ENCODE assay signal across 5 fruit fly cellular contexts in genomic region chr3L:264378-265151, dm6.
TF ChIP-seq lines count a peak whose summit lies in the region.

Gene Tudor-SN, minus strand, starts transcription at chr3L:264380.
Gene mRpL17, plus strand, starts transcription at chr3L:264779.

- peak; percentile 6 for TF ChIP-seq CTCF in whole organism, embryonic (GFP tag; optimal IDR thresholded peaks at IDR 0.05; lab: Kevin White, UChicago)

TF ChIP-seq in whole organism, adult, 20 proteins besides CTCF, POLR2A, EP300 and RAD21:
- TF ChIP-seq ovo (GFP tag; optimal IDR thresholded peaks at IDR 0.05; lab: Kevin White, UChicago) (peak; percentile 46), CG33017 (tag; optimal IDR thresholded peaks at IDR 0.05; lab: Kevin White, UChicago) (no peak), CG7045 (GFP tag; optimal IDR thresholded peaks at IDR 0.05; lab: Kevin White, UChicago) (no peak), bab1 (GFP tag; optimal IDR thresholded peaks at IDR 0.05; lab: Kevin White, UChicago) (peak; percentile 19), CG1620 (GFP tag; optimal IDR thresholded peaks at IDR 0.05; lab: Kevin White, UChicago) (peak; percentile 63), tj (GFP tag; optimal IDR thresholded peaks at IDR 0.05; lab: Kevin White, UChicago) (peak; percentile 26), Crg-1 (GFP tag; optimal IDR thresholded peaks at IDR 0.05; lab: Kevin White, UChicago) (peak; percentile 20), Mnt (GFP tag; optimal IDR thresholded peaks at IDR 0.05; lab: Kevin White, UChicago) (peak; percentile 17), CG11617 (GFP tag; optimal IDR thresholded peaks at IDR 0.05; lab: Kevin White, UChicago) (peak; percentile 69), CG7101 (tag; optimal IDR thresholded peaks at IDR 0.05; lab: Kevin White, UChicago) (peak; percentile 53), Hr96 (GFP tag; optimal IDR thresholded peaks at IDR 0.05; lab: Kevin White, UChicago) (peak; percentile 42), CG5204 (GFP tag; optimal IDR thresholded peaks at IDR 0.05; lab: Kevin White, UChicago) (no peak), pad (GFP tag; optimal IDR thresholded peaks at IDR 0.05; lab: Kevin White, UChicago) (peak; percentile 6), toe (GFP tag; optimal IDR thresholded peaks at IDR 0.05; lab: Kevin White, UChicago) (peak; percentile 76)
TF ChIP-seq in whole organism, adult: peak in this region for 11.

TF ChIP-seq in whole organism, embryonic, 481 proteins besides CTCF, POLR2A, EP300 and RAD21 (continues in another document):
- TF ChIP-seq E2f1 (GFP tag; IDR thresholded peaks at IDR 0.05; lab: Robert Waterston, UW) (no peak), E2f2 (GFP tag; IDR thresholded peaks at IDR 0.05; lab: Robert Waterston, UW) (peak; percentile 46; the same call in 1 of the 2 replicates), lilli (GFP tag; optimal IDR thresholded peaks at IDR 0.05; lab: Kevin White, UChicago) (peak; percentile 42), grn (GFP tag; optimal IDR thresholded peaks at IDR 0.05; lab: Kevin White, UChicago) (no peak), row (GFP tag; IDR thresholded peaks at IDR 0.05; lab: Robert Waterston, UW) (peak; percentile 78), CG7839 (tag; optimal IDR thresholded peaks at IDR 0.05; lab: Kevin White, UChicago) (peak; percentile 16), gce (GFP tag; IDR thresholded peaks at IDR 0.05; lab: Robert Waterston, UW) (no peak), Tbp (GFP tag; optimal IDR thresholded peaks at IDR 0.05; lab: Kevin White, UChicago) (no peak), Trl (optimal IDR thresholded peaks at IDR 0.05; lab: Kevin White, UChicago) (no peak), Trl (GFP tag; optimal IDR thresholded peaks at IDR 0.05; lab: Kevin White, UChicago) (peak; percentile 14), sob (GFP tag; IDR thresholded peaks at IDR 0.05; lab: Robert Waterston, UW) (peak; percentile 48; the same call in 1 of the 2 replicates), psq (GFP tag; optimal IDR thresholded peaks at IDR 0.05; lab: Kevin White, UChicago) (peak; percentile 2), CG4820 (GFP tag; optimal IDR thresholded peaks at IDR 0.05; lab: Kevin White, UChicago) (peak; percentile 21), chinmo (GFP tag; IDR thresholded peaks at IDR 0.05; lab: Robert Waterston, UW; ENCODE audit: partially characterized antibody) (peak; percentile 92; the same call in 2 of the 4 replicates), CG2120 (GFP tag; optimal IDR thresholded peaks at IDR 0.05; lab: Kevin White, UChicago) (peak; percentile 59), knrl (GFP tag; IDR thresholded peaks at IDR 0.05; lab: Robert Waterston, UW; ENCODE audit: partially characterized antibody) (peak; percentile 99), B-H2 (GFP tag; optimal IDR thresholded peaks at IDR 0.05; lab: Kevin White, UChicago) (peak; percentile 41), CG15514 (GFP tag; optimal IDR thresholded peaks at IDR 0.05; lab: Kevin White, UChicago) (peak; percentile 72)

TF ChIP-seq in whole organism, prepupa, 60 proteins besides CTCF, POLR2A, EP300 and RAD21 (continues in another document):
- TF ChIP-seq Hr4 (GFP tag; optimal IDR thresholded peaks at IDR 0.05; lab: Kevin White, UChicago) (no peak), CG6276 (GFP tag; optimal IDR thresholded peaks at IDR 0.05; lab: Kevin White, UChicago) (no peak), CG6808 (GFP tag; optimal IDR thresholded peaks at IDR 0.05; lab: Kevin White, UChicago) (peak; percentile 9), CG11762 (GFP tag; optimal IDR thresholded peaks at IDR 0.05; lab: Kevin White, UChicago; ENCODE audit: insufficient read depth) (peak; percentile 2), CG10669 (GFP tag; optimal IDR thresholded peaks at IDR 0.05; lab: Kevin White, UChicago) (no peak), CG3919 (GFP tag; optimal IDR thresholded peaks at IDR 0.05; lab: Kevin White, UChicago) (peak; percentile 43), dac (GFP tag; optimal IDR thresholded peaks at IDR 0.05; lab: Kevin White, UChicago) (no peak), achi (GFP tag; optimal IDR thresholded peaks at IDR 0.05; lab: Kevin White, UChicago) (peak; percentile 69), dsx (GFP tag; optimal IDR thresholded peaks at IDR 0.05; lab: Kevin White, UChicago; ENCODE audit: poor library complexity, severe bottlenecking) (no peak), lz (GFP tag; optimal IDR thresholded peaks at IDR 0.05; lab: Kevin White, UChicago) (peak; percentile 50), CG15336 (GFP tag; IDR thresholded peaks at IDR 0.05; lab: Robert Waterston, UW) (no peak), CG7368 (GFP tag; optimal IDR thresholded peaks at IDR 0.05; lab: Kevin White, UChicago) (no peak), CG34406 (GFP tag; optimal IDR thresholded peaks at IDR 0.05; lab: Kevin White, UChicago) (no peak), esn (GFP tag; optimal IDR thresholded peaks at IDR 0.05; lab: Kevin White, UChicago) (peak; percentile 51), Smox (GFP tag; optimal IDR thresholded peaks at IDR 0.05; lab: Kevin White, UChicago) (no peak), vri (GFP tag; optimal IDR thresholded peaks at IDR 0.05; lab: Kevin White, UChicago) (peak; percentile 61), CG1621 (tag; optimal IDR thresholded peaks at IDR 0.05; lab: Kevin White, UChicago) (no peak), Eip93F (GFP tag; optimal IDR thresholded peaks at IDR 0.05; lab: Kevin White, UChicago) (no peak), Sox14 (GFP tag; optimal IDR thresholded peaks at IDR 0.05; lab: Kevin White, UChicago) (peak; percentile 16), spab (GFP tag; optimal IDR thresholded peaks at IDR 0.05; lab: Kevin White, UChicago) (no peak)

TF ChIP-seq in whole organism, pupa, 21 proteins besides CTCF, POLR2A, EP300 and RAD21:
- TF ChIP-seq CG14655 (GFP tag; optimal IDR thresholded peaks at IDR 0.05; lab: Kevin White, UChicago), result no peak
- TF ChIP-seq Snoo (tag; optimal IDR thresholded peaks at IDR 0.05; lab: Kevin White, UChicago), result no peak
- peak; percentile 41; the same call in 1 of the 3 replicates for TF ChIP-seq CG4496 (GFP tag; IDR thresholded peaks at IDR 0.05; lab: Robert Waterston, UW)
- TF ChIP-seq CG8159 (tag; optimal IDR thresholded peaks at IDR 0.05; lab: Kevin White, UChicago), result peak; percentile 7
- no peak for TF ChIP-seq EcR (GFP tag; optimal IDR thresholded peaks at IDR 0.05; lab: Kevin White, UChicago)
- TF ChIP-seq Pif1B (GFP tag; optimal IDR thresholded peaks at IDR 0.05; lab: Kevin White, UChicago), result peak; percentile 16
- no peak for TF ChIP-seq CG10348 (GFP tag; IDR thresholded peaks at IDR 0.05; lab: Robert Waterston, UW)
- peak; percentile 13 for TF ChIP-seq CG15710 (tag; optimal IDR thresholded peaks at IDR 0.05; lab: Kevin White, UChicago)

TF ChIP-seq in whole organism, wandering third instar larva, 38 proteins besides CTCF, POLR2A, EP300 and RAD21 (continues in another document):
- no peak for TF ChIP-seq CrebA (GFP tag; optimal IDR thresholded peaks at IDR 0.05; lab: Kevin White, UChicago; ENCODE audit: borderline replicate concordance)
- TF ChIP-seq Hr78 (GFP tag; optimal IDR thresholded peaks at IDR 0.05; lab: Kevin White, UChicago), result no peak
- TF ChIP-seq woc (GFP tag; optimal IDR thresholded peaks at IDR 0.05; lab: Kevin White, UChicago), result peak; percentile 40
- TF ChIP-seq Abd-B (GFP tag; optimal IDR thresholded peaks at IDR 0.05; lab: Kevin White, UChicago), result no peak
- TF ChIP-seq HLH106 (tag; optimal IDR thresholded peaks at IDR 0.05; lab: Kevin White, UChicago), result peak; percentile 39
- no peak for TF ChIP-seq Vsx2 (GFP tag; optimal IDR thresholded peaks at IDR 0.05; lab: Kevin White, UChicago; ENCODE audit: partially characterized antibody)
- no peak for TF ChIP-seq N (GFP tag; optimal IDR thresholded peaks at IDR 0.05; lab: Kevin White, UChicago)
- TF ChIP-seq rgr (GFP tag; optimal IDR thresholded peaks at IDR 0.05; lab: Kevin White, UChicago), result peak; percentile 70
- TF ChIP-seq psq (GFP tag; optimal IDR thresholded peaks at IDR 0.05; lab: Kevin White, UChicago), result peak; percentile 48
- peak in 1 of 2 experiments; percentile 57 for TF ChIP-seq foxo (GFP tag; optimal IDR thresholded peaks at IDR 0.05; lab: Kevin White, UChicago)
- peak; percentile 78 for TF ChIP-seq Jra (GFP tag; optimal IDR thresholded peaks at IDR 0.05; lab: Kevin White, UChicago)
- TF ChIP-seq GATAd (GFP tag; optimal IDR thresholded peaks at IDR 0.05; lab: Kevin White, UChicago), result no peak
- TF ChIP-seq sv (GFP tag; optimal IDR thresholded peaks at IDR 0.05; lab: Kevin White, UChicago), result peak; percentile 62
- TF ChIP-seq fru (GFP tag; optimal IDR thresholded peaks at IDR 0.05; lab: Kevin White, UChicago), result peak; percentile 57
- peak; percentile 74 for TF ChIP-seq Hr83 (GFP tag; optimal IDR thresholded peaks at IDR 0.05; lab: Kevin White, UChicago; ENCODE audit: poor library complexity, severe bottlenecking)
- peak; percentile 37 for TF ChIP-seq ey (GFP tag; optimal IDR thresholded peaks at IDR 0.05; lab: Kevin White, UChicago)
- no peak for TF ChIP-seq lola (GFP tag; optimal IDR thresholded peaks at IDR 0.05; lab: Kevin White, UChicago)
- TF ChIP-seq Dif (GFP tag; optimal IDR thresholded peaks at IDR 0.05; lab: Kevin White, UChicago; ENCODE audit: partially characterized antibody), result no peak
- no peak for TF ChIP-seq dl (GFP tag; optimal IDR thresholded peaks at IDR 0.05; lab: Kevin White, UChicago; ENCODE audit: insufficient read depth in 1 of 2, partially characterized antibody in 2 of 2)
- TF ChIP-seq Mio (GFP tag; optimal IDR thresholded peaks at IDR 0.05; lab: Kevin White, UChicago), result no peak
- TF ChIP-seq Dfd (GFP tag; optimal IDR thresholded peaks at IDR 0.05; lab: Kevin White, UChicago), result no peak
- no peak for TF ChIP-seq Rel (GFP tag; optimal IDR thresholded peaks at IDR 0.05; lab: Kevin White, UChicago)
- TF ChIP-seq Rel (tag; optimal IDR thresholded peaks at IDR 0.05; lab: Kevin White, UChicago), result no peak
- peak; percentile 8 for TF ChIP-seq CG9705 (GFP tag; optimal IDR thresholded peaks at IDR 0.05; lab: Kevin White, UChicago)
- peak; percentile 50 for TF ChIP-seq br (GFP tag; optimal IDR thresholded peaks at IDR 0.05; lab: Kevin White, UChicago)
- no peak for TF ChIP-seq dmrt93B (GFP tag; optimal IDR thresholded peaks at IDR 0.05; lab: Kevin White, UChicago)
- no peak for TF ChIP-seq pan (optimal IDR thresholded peaks at IDR 0.05; lab: Kevin White, UChicago)
- peak; percentile 47 for TF ChIP-seq OdsH (GFP tag; optimal IDR thresholded peaks at IDR 0.05; lab: Kevin White, UChicago)
- TF ChIP-seq sage (GFP tag; optimal IDR thresholded peaks at IDR 0.05; lab: Kevin White, UChicago), result no peak
- peak; percentile 42 for TF ChIP-seq jim (GFP tag; optimal IDR thresholded peaks at IDR 0.05; lab: Kevin White, UChicago)
- TF ChIP-seq h (GFP tag; optimal IDR thresholded peaks at IDR 0.05; lab: Kevin White, UChicago), result peak; percentile 74
- TF ChIP-seq dsf (GFP tag; optimal IDR thresholded peaks at IDR 0.05; lab: Kevin White, UChicago; ENCODE audit: borderline replicate concordance), result peak; percentile 55
- TF ChIP-seq Hnf4 (GFP tag; optimal IDR thresholded peaks at IDR 0.05; lab: Kevin White, UChicago), result peak; percentile 71
- no peak for TF ChIP-seq CG32264 (GFP tag; optimal IDR thresholded peaks at IDR 0.05; lab: Kevin White, UChicago)
- peak; percentile 66 for TF ChIP-seq brk (GFP tag; optimal IDR thresholded peaks at IDR 0.05; lab: Kevin White, UChicago)
- no peak for TF ChIP-seq usp (GFP tag; optimal IDR thresholded peaks at IDR 0.05; lab: Kevin White, UChicago)
